Worm (Caenorhabditis elegans): ENCODE measurements around the gene M60.6.

- TF ChIP-seq lin-26 (GFP tag; IDR thresholded peaks at IDR 0.05), result peak; percentile 42; the same call in 1 of the 2 replicates
- TF ChIP-seq Y79H2A.3 (GFP tag; conservative IDR thresholded peaks at IDR 0.05), result no peak
- no peak for TF ChIP-seq unc-130 (GFP tag; optimal IDR thresholded peaks at IDR 0.05)
- no peak for TF ChIP-seq Y67H2A.10 (GFP tag; conservative IDR thresholded peaks at IDR 0.05)
- peak; percentile 86 for TF ChIP-seq somi-1 (GFP tag; optimal IDR thresholded peaks at IDR 0.05)
These were observed 20.4 kb downstream of the M60.6 start, which contains the start of gene K02A6.3 for ce11 chrX:8231858-8232257.
